Worm (Caenorhabditis elegans) whole organism, mixed stage, embryonic: ENCODE results near the gene M18.3.
A peak's percentile ranks its signal among the peaks of the same experiment; 100 is the strongest.

Experiments used
- M03D4.4 ChIP-seq: sonication (generic microtip); optimal IDR thresholded peaks from 2 replicates; lab custom pipeline; 2017; ENCODE audit warnings: mild to moderate bottlenecking, missing genetic modification characterization, missing compliant biosample characterization
- ceh-39 ChIP-seq: fragments of 150-350 bp; optimal IDR thresholded peaks from 2 replicates; lab custom pipeline; 2014; ENCODE audit warnings: missing biosample characterization, missing genetic modification characterization
- ceh-43 ChIP-seq: fragments of 200-800 bp; sonication (Bioruptor generic); optimal IDR thresholded peaks from 2 replicates; lab custom pipeline; 2018; ENCODE audit warnings: mild to moderate bottlenecking, missing genetic modification characterization, moderate library complexity, missing compliant biosample characterization
- ces-1 ChIP-seq: fragments of 150-350 bp; optimal IDR thresholded peaks from 2 replicates; lab custom pipeline; 2014; ENCODE audit warnings: missing biosample characterization, missing genetic modification reagents, missing genetic modification characterization
- cnd-1 ChIP-seq: fragments of 200-800 bp; sonication (Bioruptor generic); optimal IDR thresholded peaks from 2 replicates; lab custom pipeline; 2018; ENCODE audit warnings: mild to moderate bottlenecking, missing genetic modification characterization, missing compliant biosample characterization
- elt-1 ChIP-seq: sonication (generic microtip); optimal IDR thresholded peaks from 2 replicates; lab custom pipeline; 2017; ENCODE audit warnings: missing genetic modification characterization, mild to moderate bottlenecking, missing compliant biosample characterization, antibody characterized with exemption, moderate library complexity, borderline replicate concordance; ENCODE audit not compliant: insufficient read depth
- flh-1 ChIP-seq: fragments of 200-800 bp; sonication (Bioruptor generic); optimal IDR thresholded peaks from 2 replicates; lab custom pipeline; 2018; ENCODE audit warnings: mild to moderate bottlenecking, missing genetic modification characterization, moderate library complexity, missing compliant biosample characterization
- ham-2 ChIP-seq: fragments of 200-800 bp; sonication (Bioruptor generic); optimal IDR thresholded peaks from 2 replicates; lab custom pipeline; 2018; ENCODE audit warnings: mild to moderate bottlenecking, missing genetic modification characterization, missing compliant biosample characterization
- lin-13 ChIP-seq: fragments of 150-350 bp; optimal IDR thresholded peaks from 2 replicates; lab custom pipeline; 2014; ENCODE audit warnings: missing biosample characterization, missing genetic modification characterization
- lin-32 ChIP-seq: fragments of 200-800 bp; sonication (Bioruptor generic); optimal IDR thresholded peaks from 2 replicates; lab custom pipeline; 2018; ENCODE audit warnings: mild to moderate bottlenecking, missing genetic modification characterization, missing compliant biosample characterization
- lsy-2 ChIP-seq: fragments of 150-350 bp; optimal IDR thresholded peaks from 2 replicates; lab custom pipeline; 2014; ENCODE audit warnings: missing biosample characterization, missing genetic modification characterization
- mab-5 ChIP-seq: fragments of 150-350 bp; optimal IDR thresholded peaks from 2 replicates; lab custom pipeline; 2014; ENCODE audit warnings: missing biosample characterization, missing genetic modification characterization
- mep-1 ChIP-seq: fragments of 150-350 bp; optimal IDR thresholded peaks from 2 replicates; lab custom pipeline; 2017; ENCODE audit warnings: missing biosample characterization, missing genetic modification reagents, missing genetic modification characterization, inconsistent platforms
- nhr-12 ChIP-seq: fragments of 150-350 bp; optimal IDR thresholded peaks from 2 replicates; lab custom pipeline; 2014; ENCODE audit warnings: missing biosample characterization, missing genetic modification characterization
- nhr-2 ChIP-seq: fragments of 150-350 bp; optimal IDR thresholded peaks from 2 replicates; lab custom pipeline; 2014; ENCODE audit warnings: missing biosample characterization, missing genetic modification characterization
- nhr-237 ChIP-seq: fragments of 150-350 bp; optimal IDR thresholded peaks from 2 replicates; lab custom pipeline; 2014; ENCODE audit warnings: missing biosample characterization, missing genetic modification characterization
- nhr-28 ChIP-seq: fragments of 150-350 bp; optimal IDR thresholded peaks from 2 replicates; lab custom pipeline; 2014; ENCODE audit warnings: missing biosample characterization, missing genetic modification characterization
- nhr-76 ChIP-seq: sonication (generic microtip); optimal IDR thresholded peaks from 2 replicates; lab custom pipeline; 2017; ENCODE audit warnings: missing biosample characterization, missing genetic modification characterization
- pha-4 ChIP-seq: fragments of 150-350 bp; optimal IDR thresholded peaks from 2 replicates; lab custom pipeline; 2018; ENCODE audit warnings: missing biosample characterization, missing genetic modification reagents, missing genetic modification characterization
- sem-2 ChIP-seq: fragments of 200-800 bp; sonication (Bioruptor generic); optimal IDR thresholded peaks from 2 replicates; lab custom pipeline; 2018; ENCODE audit warnings: mild to moderate bottlenecking, missing genetic modification characterization, missing compliant biosample characterization
- sptf-1 ChIP-seq: sonication (generic microtip); optimal IDR thresholded peaks from 2 replicates; lab custom pipeline; 2017; ENCODE audit warnings: mild to moderate bottlenecking, missing genetic modification characterization, moderate library complexity, missing compliant biosample characterization
- tbx-8 ChIP-seq: fragments of 200-800 bp; sonication (Bioruptor generic); optimal IDR thresholded peaks from 2 replicates; lab custom pipeline; 2018; ENCODE audit warnings: mild to moderate bottlenecking, missing genetic modification characterization, moderate library complexity, missing compliant biosample characterization
- unc-120 ChIP-seq: sonication (generic microtip); optimal IDR thresholded peaks from 2 replicates; lab custom pipeline; 2017; ENCODE audit warnings: missing genetic modification characterization, missing compliant biosample characterization; ENCODE audit not compliant: poor library complexity, severe bottlenecking
- unc-39 ChIP-seq: fragments of 150-350 bp; optimal IDR thresholded peaks from 2 replicates; lab custom pipeline; 2014; ENCODE audit warnings: missing biosample characterization, missing genetic modification characterization
- unc-62 ChIP-seq: fragments of 150-350 bp; optimal IDR thresholded peaks from 2 replicates; lab custom pipeline; 2014; ENCODE audit warnings: missing biosample characterization, missing genetic modification reagents, missing genetic modification characterization
- ztf-11 ChIP-seq: fragments of 150-350 bp; optimal IDR thresholded peaks from 2 replicates; lab custom pipeline; 2014; ENCODE audit warnings: missing biosample characterization, missing genetic modification characterization

M18.3 gene

ce11 chrIV:12075497-12075896 is 30.2 kb upstream of the M18.3 start, which contains the start of gene K08E4.7:
K08E4.7 (plus strand) TSS chrIV:12075797.
- TF ChIP-seq M03D4.4 (tag; lab: Kevin White, UChicago) (no peak), nhr-76 (tag; lab: Kevin White, UChicago) (no peak), ceh-43 (GFP tag; lab: Kevin White, UChicago) (no peak), ceh-39 (tag; lab: Kevin White, UChicago) (no peak), nhr-237 (tag; lab: Kevin White, UChicago) (no peak), nhr-2 (tag; lab: Kevin White, UChicago) (no peak), unc-120 (tag; lab: Kevin White, UChicago) (no peak), ztf-11 (tag; lab: Kevin White, UChicago) (no peak), flh-1 (GFP tag; lab: Kevin White, UChicago) (no peak)

DNA sequence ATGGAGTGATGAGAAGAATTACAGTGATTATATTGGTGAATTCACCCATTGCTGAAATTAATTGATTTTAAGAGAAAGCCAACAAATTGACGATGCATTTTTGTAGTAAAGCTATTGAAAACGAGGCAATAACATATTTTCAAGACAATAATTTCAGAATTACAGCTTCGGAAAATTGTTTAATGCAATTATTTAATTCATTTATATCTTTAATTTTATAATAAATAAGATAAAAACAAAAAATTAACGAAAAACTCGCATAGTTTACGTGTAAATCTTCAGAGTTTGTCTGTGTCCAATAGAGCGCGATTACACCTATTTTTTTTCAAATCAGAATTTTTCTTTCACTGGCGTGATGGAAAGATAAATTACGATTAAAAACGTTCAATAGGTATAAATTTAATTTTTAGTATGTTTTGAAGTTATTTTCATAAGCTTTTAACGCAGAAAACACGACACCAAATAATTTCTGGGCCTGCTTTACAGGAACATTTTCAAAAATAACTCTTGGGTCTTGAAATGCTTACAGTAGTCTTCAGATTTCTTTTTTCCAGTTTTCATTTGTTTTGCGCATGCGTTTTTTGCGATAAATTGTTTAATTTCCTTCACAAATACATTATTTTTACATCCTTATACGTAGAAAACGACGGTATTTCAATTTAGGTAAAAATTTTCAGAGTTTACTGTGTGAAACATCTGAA is 27.4 kb upstream of the M18.3 start, which contains the start of gene tmed-1:
Gene tmed-1, minus strand, starts transcription at position 51 of the 701 bp plus-strand sequence.
- TF ChIP-seq ham-2 (GFP tag; lab: Kevin White, UChicago) (no peak), nhr-237 (tag; lab: Kevin White, UChicago) (no peak), tbx-8 (GFP tag; lab: Kevin White, UChicago) (no peak), pha-4 (tag; lab: Kevin White, UChicago) (no peak), sptf-1 (no peak), lin-13 (tag; lab: Kevin White, UChicago) (no peak), unc-62 (GFP tag; lab: Kevin White, UChicago) (no peak), ceh-43 (GFP tag; lab: Kevin White, UChicago) (no peak), mab-5 (tag; lab: Kevin White, UChicago) (no peak), M03D4.4 (tag; lab: Kevin White, UChicago) (no peak), lin-32 (GFP tag; lab: Kevin White, UChicago) (no peak), ces-1 (GFP tag; lab: Kevin White, UChicago) (no peak), elt-1 (tag; lab: Kevin White, UChicago) (no peak), lsy-2 (tag; lab: Kevin White, UChicago) (no peak)
- TF ChIP-seq, all 35 proteins: peak for 0

DNA sequence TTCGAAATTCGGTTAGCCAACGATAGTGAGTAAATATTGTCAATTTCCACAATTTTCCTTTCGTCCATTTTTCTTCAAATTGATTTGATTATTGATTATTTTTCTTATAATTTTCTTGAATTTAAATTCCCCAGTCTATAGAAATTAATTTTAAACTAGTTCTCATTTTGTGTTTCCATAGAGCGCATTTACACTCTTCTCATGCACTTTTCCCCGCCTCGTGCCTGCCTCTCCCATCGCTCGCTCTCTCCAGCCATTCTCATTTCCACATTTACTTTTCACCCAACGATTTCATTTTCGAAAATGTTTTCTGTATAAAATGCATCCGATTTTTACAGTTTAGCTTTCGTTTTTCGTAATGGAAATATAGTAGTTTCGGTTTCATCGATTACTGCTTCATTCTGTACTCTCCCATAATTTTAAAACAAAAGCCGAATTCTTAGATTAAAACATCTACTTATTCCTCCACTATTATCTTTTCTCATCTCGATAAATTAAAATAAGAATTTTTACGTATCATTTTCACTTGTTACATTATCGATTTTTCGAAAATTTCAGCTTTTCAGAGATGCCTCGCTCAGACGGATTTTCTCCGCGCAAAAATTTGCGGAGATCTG is 26.6 kb upstream of the M18.3 start, which contains the start of gene lex-1:
Gene lex-1, plus strand, starts transcription at position 567 of the 617 bp plus-strand sequence.
- TF ChIP-seq ham-2 (GFP tag; lab: Kevin White, UChicago) (no peak), ces-1 (GFP tag; lab: Kevin White, UChicago) (no peak), ztf-11 (tag; lab: Kevin White, UChicago) (no peak), mep-1 (tag; lab: Kevin White, UChicago) (peak; percentile 33), mab-5 (tag; lab: Kevin White, UChicago) (no peak), unc-39 (tag; lab: Kevin White, UChicago) (no peak), sem-2 (no peak), lsy-2 (tag; lab: Kevin White, UChicago) (peak; percentile 10), sptf-1 (no peak), nhr-237 (tag; lab: Kevin White, UChicago) (no peak)

DNA sequence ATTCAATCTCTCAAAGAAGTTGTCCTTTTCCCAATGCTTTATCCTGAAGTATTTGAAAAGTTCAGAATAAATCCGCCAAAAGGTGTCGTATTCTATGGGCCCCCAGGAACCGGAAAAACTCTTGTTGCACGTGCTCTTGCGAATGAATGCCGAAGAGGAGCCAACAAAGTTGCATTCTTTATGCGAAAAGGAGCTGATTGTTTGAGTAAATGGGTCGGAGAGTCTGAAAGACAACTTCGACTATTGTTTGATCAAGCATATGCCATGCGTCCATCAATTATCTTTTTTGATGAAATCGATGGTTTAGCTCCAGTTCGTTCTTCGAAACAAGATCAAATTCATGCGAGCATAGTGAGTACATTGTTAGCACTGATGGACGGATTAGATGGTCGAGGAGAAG is 24.9 kb upstream of the M18.3 start:
- TF ChIP-seq ces-1 (GFP tag; lab: Kevin White, UChicago) (no peak), cnd-1 (no peak)

- no peak for TF ChIP-seq nhr-2 (tag; lab: Kevin White, UChicago)
- TF ChIP-seq nhr-237 (tag; lab: Kevin White, UChicago): no peak
- TF ChIP-seq, all 35 proteins: peak for 0
Measured at ce11 chrIV:12084178-12084577, 21.5 kb upstream of the M18.3 start, which contains the start of gene repo-1. repo-1 (plus strand) TSS chrIV:12084478.

DNA sequence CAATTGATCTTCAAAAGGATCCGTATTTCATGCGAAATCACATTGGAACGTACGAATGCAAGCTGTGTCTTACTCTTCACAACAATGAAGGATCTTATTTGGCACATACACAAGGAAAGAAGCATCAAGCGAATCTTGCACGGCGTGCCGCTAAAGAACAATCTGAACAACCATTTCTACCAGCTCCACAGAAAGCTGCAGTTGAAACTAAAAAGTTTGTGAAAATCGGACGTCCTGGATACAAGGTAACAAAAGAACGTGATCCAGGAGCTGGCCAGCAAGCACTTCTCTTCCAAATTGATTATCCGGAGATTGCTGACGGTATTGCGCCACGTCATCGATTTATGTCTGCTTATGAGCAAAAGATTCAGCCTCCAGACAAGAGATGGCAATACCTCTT is 21.1 kb upstream of the M18.3 start:
- no peak for TF ChIP-seq mab-5 (tag; lab: Kevin White, UChicago)
- no peak for TF ChIP-seq M03D4.4 (tag; lab: Kevin White, UChicago)
- no peak for TF ChIP-seq nhr-28 (tag; lab: Kevin White, UChicago)
- TF ChIP-seq mep-1 (tag; lab: Kevin White, UChicago): no peak
- no peak for TF ChIP-seq nhr-12 (tag; lab: Kevin White, UChicago)
- no peak for TF ChIP-seq lsy-2 (tag; lab: Kevin White, UChicago)
- no peak for TF ChIP-seq pha-4 (tag; lab: Kevin White, UChicago)
- TF ChIP-seq ceh-43 (GFP tag; lab: Kevin White, UChicago): no peak
- no peak for TF ChIP-seq ces-1 (GFP tag; lab: Kevin White, UChicago)
- no peak for TF ChIP-seq unc-120 (tag; lab: Kevin White, UChicago)
- TF ChIP-seq nhr-2 (tag; lab: Kevin White, UChicago): no peak
